Worm (Caenorhabditis elegans) whole organism, midembryonic: ENCODE results near the gene sri-37.
"Not testable (repeated sequence)": the region's sequence is repeated elsewhere in the genome, so short reads cannot be mapped to it uniquely, and the experiment has no call there.

Experiments
- T22C8.4 ChIP-seq: fragments of 200-800 bp; sonication (Bioruptor generic); IDR thresholded peaks from 2 replicates; pipeline ENCODE4 v1.3.6; 2022; ENCODE audit warnings: missing genetic modification characterization, missing compliant biosample characterization
- cog-1 ChIP-seq: sonication (generic microtip); optimal IDR thresholded peaks from 2 replicates; lab custom pipeline; 2016; ENCODE audit warnings: missing genetic modification characterization, missing compliant biosample characterization
- flt-1 ChIP-seq: fragments of 200-800 bp; sonication (Bioruptor generic); IDR thresholded peaks from 2 replicates; pipeline ENCODE4 v1.3.6; 2022; ENCODE audit warnings: missing genetic modification characterization, missing compliant biosample characterization
- klf-2 ChIP-seq: fragments of 200-800 bp; sonication (Bioruptor generic); conservative IDR thresholded peaks from 2 replicates; pipeline ENCODE4 v1.3.6; 2022; ENCODE audit warnings: missing genetic modification reagents, missing genetic modification characterization, missing compliant biosample characterization
- med-1 ChIP-seq: sonication (generic microtip); optimal IDR thresholded peaks from 2 replicates; lab custom pipeline; 2017; ENCODE audit warnings: missing genetic modification characterization, mild to moderate bottlenecking, missing compliant biosample characterization, antibody characterized with exemption, missing genetic modification reagents; ENCODE audit not compliant: insufficient read depth
- ref-1 ChIP-seq: fragments of 200-800 bp; sonication (Bioruptor generic); conservative IDR thresholded peaks from 2 replicates; pipeline ENCODE4 v1.3.6; 2022; ENCODE audit warnings: missing genetic modification reagents, missing genetic modification characterization, missing compliant biosample characterization
- tab-1 ChIP-seq: fragments of 200-800 bp; sonication (Bioruptor generic); IDR thresholded peaks from 2 replicates; pipeline ENCODE4 v1.3.6; 2022; ENCODE audit warnings: missing genetic modification characterization, missing compliant biosample characterization
- ztf-23 ChIP-seq: fragments of 200-800 bp; sonication (Bioruptor generic); IDR thresholded peaks from 2 replicates; pipeline ENCODE4 v1.3.6; 2022; ENCODE audit warnings: missing genetic modification reagents, missing genetic modification characterization, missing compliant biosample characterization
- ztf-29 ChIP-seq: fragments of 200-800 bp; sonication (Bioruptor generic); IDR thresholded peaks from 2 replicates; pipeline ENCODE4 v1.3.6; 2022; ENCODE audit warnings: missing genetic modification reagents, missing genetic modification characterization, missing compliant biosample characterization

- TF ChIP-seq ref-1 (GFP tag; lab: Robert Waterston, UW); cog-1 (tag; lab: Kevin White, UChicago); ztf-29 (GFP tag; lab: Robert Waterston, UW); flt-1; med-1 (GFP tag; lab: Kevin White, UChicago); ztf-23; tab-1; klf-2 (GFP tag; lab: Robert Waterston, UW); T22C8.4: not testable (repeated sequence)
Observed at ce11 chrII:2616634-2617033, 12.7 kb upstream of the sri-37 start, which contains the start of gene msrp-5.
